Worm (Caenorhabditis elegans): ENCODE results near the gene exos-4.1.

ce11 chrIV:13063714-13064113 lies 35.1 kb upstream of the exos-4.1 start, which contains the start of gene scl-5:
- TF ChIP-seq elt-1 (tag; optimal IDR thresholded peaks at IDR 0.05; ENCODE audit: borderline replicate concordance, insufficient read depth) (no peak), ceh-43 (GFP tag; optimal IDR thresholded peaks at IDR 0.05) (no peak), sptf-1 (tag; optimal IDR thresholded peaks at IDR 0.05) (no peak), unc-62 (GFP tag; optimal IDR thresholded peaks at IDR 0.05) (no peak), mls-2 (tag; optimal IDR thresholded peaks at IDR 0.05) (no peak), lin-13 (tag; optimal IDR thresholded peaks at IDR 0.05) (no peak), drap-1 (GFP tag; optimal IDR thresholded peaks at IDR 0.05) (no peak), ztf-11 (tag; optimal IDR thresholded peaks at IDR 0.05) (no peak), blmp-1 (tag; optimal IDR thresholded peaks at IDR 0.05) (no peak)
